Fruit fly (Drosophila melanogaster): ENCODE data around the gene beta-Spec.

dm6 chrX:17611455-17611854 lies 45.7 kb upstream of the beta-Spec start:
- no peak for TF ChIP-seq CTCF (optimal IDR thresholded peaks at IDR 0.05)
- TF ChIP-seq CG8478 (optimal IDR thresholded peaks at IDR 0.05) = no peak
